Fruit fly (Drosophila melanogaster) whole organism, pupa: Measurements from ENCODE around the gene GABA-B-R3.

Experiments used
- CG10348 ChIP-seq: fragments of 200-800 bp; sonication (Bioruptor generic); IDR thresholded peaks from 2 replicates; pipeline ENCODE4 v1.3.6; 2022; ENCODE audit warnings: missing biosample characterization, missing genetic modification characterization
- CG12605 ChIP-seq: fragments of 200-800 bp; sonication (Bioruptor generic); IDR thresholded peaks from 2 replicates; pipeline ENCODE4 v1.3.6; 2022; ENCODE audit warnings: missing biosample characterization, missing genetic modification characterization
- CG13204 ChIP-seq: fragments of 200-800 bp; sonication (Bioruptor generic); optimal IDR thresholded peaks from 2 replicates; lab custom pipeline; 2018; ENCODE audit warnings: missing biosample characterization, mild to moderate bottlenecking, missing genetic modification characterization, moderate library complexity
- CG14655 ChIP-seq: fragments of 200-800 bp; sonication (Bioruptor generic); optimal IDR thresholded peaks from 3 replicates; lab custom pipeline; 2017; ENCODE audit warnings: mild to moderate bottlenecking, missing biosample characterization, missing genetic modification reagents, missing genetic modification characterization
- CG15710 ChIP-seq: fragments of 200-800 bp; sonication (Bioruptor generic); optimal IDR thresholded peaks from 2 replicates; lab custom pipeline; 2018; ENCODE audit warnings: missing biosample characterization, mild to moderate bottlenecking, missing genetic modification characterization, moderate library complexity
- CG17806 ChIP-seq: fragments of 200-800 bp; sonication (Bioruptor generic); optimal IDR thresholded peaks from 2 replicates; lab custom pipeline; 2018; ENCODE audit warnings: missing biosample characterization, mild to moderate bottlenecking, missing genetic modification characterization, moderate library complexity
- CG32121 ChIP-seq: fragments of 200-800 bp; sonication (Bioruptor generic); IDR thresholded peaks from 2 replicates; pipeline ENCODE4 v1.3.6; 2022; ENCODE audit warnings: missing biosample characterization, missing genetic modification characterization
- CG34367 ChIP-seq: fragments of 200-800 bp; sonication (Bioruptor generic); optimal IDR thresholded peaks from 2 replicates; lab custom pipeline; 2018; ENCODE audit warnings: missing biosample characterization, mild to moderate bottlenecking, missing genetic modification characterization
- CG4496 ChIP-seq: fragments of 200-800 bp; sonication (Bioruptor generic); IDR thresholded peaks from 3 replicates; pipeline ENCODE4 v1.3.6; 2022; ENCODE audit warnings: missing biosample characterization, missing genetic modification characterization
- CG8159 ChIP-seq: fragments of 200-800 bp; sonication (Bioruptor generic); optimal IDR thresholded peaks from 3 replicates; lab custom pipeline; 2018; ENCODE audit warnings: missing biosample characterization, mild to moderate bottlenecking, missing genetic modification characterization, moderate library complexity
- CG8301 ChIP-seq: fragments of 200-800 bp; sonication (Bioruptor generic); optimal IDR thresholded peaks from 2 replicates; lab custom pipeline; 2018; ENCODE audit warnings: missing biosample characterization, mild to moderate bottlenecking, missing genetic modification characterization
- CG9948 ChIP-seq: fragments of 200-800 bp; sonication (Bioruptor generic); optimal IDR thresholded peaks from 2 replicates; lab custom pipeline; 2018; ENCODE audit warnings: missing biosample characterization, mild to moderate bottlenecking, missing genetic modification characterization, moderate library complexity
- D1 ChIP-seq: fragments of 200-800 bp; sonication (Bioruptor generic); optimal IDR thresholded peaks from 2 replicates; lab custom pipeline; 2018; ENCODE audit warnings: missing biosample characterization, mild to moderate bottlenecking, missing genetic modification characterization, moderate library complexity
- EcR ChIP-seq: fragments of 200-800 bp; sonication (Bioruptor generic); optimal IDR thresholded peaks from 3 replicates; lab custom pipeline; 2019; ENCODE audit warnings: missing biosample characterization, missing genetic modification characterization, mild to moderate bottlenecking, moderate library complexity, missing genetic modification reagents
- Ets98B ChIP-seq: fragments of 200-800 bp; sonication (Bioruptor generic); IDR thresholded peaks from 2 replicates; pipeline ENCODE4 v1.3.6; 2022; ENCODE audit warnings: missing biosample characterization, missing genetic modification characterization
- Pif1A ChIP-seq: fragments of 200-800 bp; sonication (Bioruptor generic); optimal IDR thresholded peaks from 3 replicates; lab custom pipeline; 2016; ENCODE audit warnings: missing biosample characterization, missing genetic modification characterization
- Pif1B ChIP-seq: fragments of 200-800 bp; sonication (Bioruptor generic); optimal IDR thresholded peaks from 3 replicates; lab custom pipeline; 2016; ENCODE audit warnings: missing biosample characterization, missing genetic modification characterization
- Snoo ChIP-seq: fragments of 200-800 bp; sonication (Bioruptor generic); optimal IDR thresholded peaks from 3 replicates; lab custom pipeline; 2017; ENCODE audit warnings: missing biosample characterization, mild to moderate bottlenecking, missing genetic modification characterization, inconsistent platforms
- fd96Ca ChIP-seq: fragments of 200-800 bp; sonication (Bioruptor generic); IDR thresholded peaks from 3 replicates; pipeline ENCODE4 v1.3.6; 2022; ENCODE audit warnings: missing biosample characterization, missing genetic modification characterization
- gl ChIP-seq: fragments of 200-800 bp; sonication (Bioruptor generic); optimal IDR thresholded peaks from 2 replicates; lab custom pipeline; 2018; ENCODE audit warnings: missing biosample characterization, mild to moderate bottlenecking, missing genetic modification characterization
- rn ChIP-seq: fragments of 200-800 bp; sonication (Bioruptor generic); IDR thresholded peaks from 2 replicates; pipeline ENCODE4 v1.3.6; 2022; ENCODE audit warnings: missing biosample characterization, missing genetic modification characterization

The GABA-B-R3 gene

dm6 chr2L:721757-722156 is 28.0 kb upstream of the GABA-B-R3 start:
- TF ChIP-seq CG17806 (tag; lab: Kevin White, UChicago): peak; percentile 58
- TF ChIP-seq Pif1B (GFP tag; lab: Kevin White, UChicago): peak; percentile 8
- peak; percentile 54 for TF ChIP-seq CG9948 (tag; lab: Kevin White, UChicago)
- TF ChIP-seq CG15710 (tag; lab: Kevin White, UChicago): peak; percentile 36
- TF ChIP-seq CG8159 (tag; lab: Kevin White, UChicago): peak; percentile 66
- no peak for TF ChIP-seq CG34367 (tag; lab: Kevin White, UChicago)
- TF ChIP-seq CG14655: peak; percentile 12
- TF ChIP-seq EcR: no peak

DNA sequence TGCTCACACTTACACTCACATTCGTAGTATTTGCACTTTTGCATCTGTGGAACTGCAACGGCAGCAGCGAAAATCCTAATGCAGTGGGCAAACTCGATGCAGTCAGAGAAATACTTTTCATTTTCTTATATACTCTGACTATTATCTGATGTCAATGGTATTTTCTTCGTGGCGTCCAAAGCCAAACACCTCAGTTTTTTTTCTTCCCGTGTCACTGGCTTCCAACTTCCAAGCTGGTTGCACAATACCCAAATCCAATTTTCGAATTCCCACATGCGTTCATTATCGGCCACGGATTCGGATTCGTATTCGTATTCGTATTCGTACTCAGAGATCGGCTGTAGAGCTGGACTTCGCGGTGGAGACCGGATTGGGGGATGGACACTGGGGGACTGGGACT is 26.8 kb upstream of the GABA-B-R3 start:
- TF ChIP-seq Ets98B (GFP tag; lab: Robert Waterston, UW) (peak; percentile 71), fd96Ca (GFP tag; lab: Robert Waterston, UW) (peak; percentile 75), Pif1A (GFP tag; lab: Kevin White, UChicago) (no peak), CG32121 (GFP tag; lab: Robert Waterston, UW) (peak; percentile 46; the same call in 1 of the 2 replicates), rn (GFP tag; lab: Robert Waterston, UW) (0 out of 2 replicates have a peak, but pooled peaks have one; percentile 15), CG14655 (peak; percentile 12), CG4496 (GFP tag; lab: Robert Waterston, UW) (peak; percentile 65; the same call in 1 of the 3 replicates), CG8301 (no peak)

- no peak for TF ChIP-seq CG10348 (GFP tag; lab: Robert Waterston, UW)
- no peak for TF ChIP-seq Snoo
- TF ChIP-seq CG14655: peak; percentile 43
- TF ChIP-seq fd96Ca (GFP tag; lab: Robert Waterston, UW): no peak
- peak; percentile 78 for TF ChIP-seq CG8159 (tag; lab: Kevin White, UChicago)
- peak; percentile 49 for TF ChIP-seq CG9948 (tag; lab: Kevin White, UChicago)
- no peak for TF ChIP-seq Ets98B (GFP tag; lab: Robert Waterston, UW)
- peak; percentile 8 for TF ChIP-seq CG8301
- peak; percentile 91 for TF ChIP-seq EcR
- no peak for TF ChIP-seq D1 (tag; lab: Kevin White, UChicago)
- peak; percentile 49 for TF ChIP-seq CG15710 (tag; lab: Kevin White, UChicago)
- TF ChIP-seq CG34367 (tag; lab: Kevin White, UChicago): peak; percentile 58
- TF ChIP-seq CG13204 (GFP tag; lab: Kevin White, UChicago): no peak
- peak; percentile 63 for TF ChIP-seq CG17806 (tag; lab: Kevin White, UChicago)
- no peak for TF ChIP-seq CG32121 (GFP tag; lab: Robert Waterston, UW)
- TF ChIP-seq CG12605: no peak
- peak; percentile 46 for TF ChIP-seq gl (tag; lab: Kevin White, UChicago)
- TF ChIP-seq Pif1A (GFP tag; lab: Kevin White, UChicago): peak; percentile 31
- peak; percentile 61; the same call in 2 of the 3 replicates for TF ChIP-seq CG4496 (GFP tag; lab: Robert Waterston, UW)
- peak; percentile 22; the same call in 1 of the 2 replicates for TF ChIP-seq rn (GFP tag; lab: Robert Waterston, UW)
- peak; percentile 58 for TF ChIP-seq Pif1B (GFP tag; lab: Kevin White, UChicago)
These were observed 25.8 kb upstream of the GABA-B-R3 start for dm6 chr2L:723799-724531.

dm6 chr2L:724746-725145 is 25.0 kb upstream of the GABA-B-R3 start:
- TF ChIP-seq CG13204 (GFP tag; lab: Kevin White, UChicago) (no peak), gl (tag; lab: Kevin White, UChicago) (no peak), CG12605 (no peak), CG10348 (GFP tag; lab: Robert Waterston, UW) (no peak), CG17806 (tag; lab: Kevin White, UChicago) (no peak), CG4496 (GFP tag; lab: Robert Waterston, UW) (no peak), EcR (no peak), CG9948 (tag; lab: Kevin White, UChicago) (no peak), Ets98B (GFP tag; lab: Robert Waterston, UW) (no peak), fd96Ca (GFP tag; lab: Robert Waterston, UW) (no peak), rn (GFP tag; lab: Robert Waterston, UW) (no peak), Snoo (no peak), CG34367 (tag; lab: Kevin White, UChicago) (no peak), Pif1A (GFP tag; lab: Kevin White, UChicago) (peak; percentile 16), D1 (tag; lab: Kevin White, UChicago) (no peak), CG8159 (tag; lab: Kevin White, UChicago) (no peak), CG15710 (tag; lab: Kevin White, UChicago) (no peak), Pif1B (GFP tag; lab: Kevin White, UChicago) (no peak), CG8301 (peak; percentile 12), CG32121 (GFP tag; lab: Robert Waterston, UW) (no peak), CG14655 (peak; percentile 6)

DNA sequence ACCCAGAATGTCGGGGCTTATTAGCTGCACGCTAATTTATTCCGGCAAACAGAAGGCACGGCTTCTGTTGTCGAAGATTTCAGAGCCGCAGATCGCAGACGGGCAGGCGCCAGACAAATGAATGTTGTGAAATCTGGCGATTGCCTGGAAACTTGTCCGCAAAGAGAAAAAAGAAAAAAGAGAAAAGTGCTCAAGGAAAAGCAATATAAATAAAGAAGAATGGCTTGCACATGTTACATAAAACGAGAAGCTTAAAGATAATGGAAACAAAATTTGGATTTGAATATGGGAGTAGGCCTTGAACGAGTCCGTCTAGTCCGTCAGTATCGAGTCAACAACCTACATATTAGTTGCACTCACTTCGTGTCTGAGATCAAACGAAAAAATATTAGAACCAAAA is 21.7 kb upstream of the GABA-B-R3 start, which contains the start of gene Hsp60B:
TSS of gene Hsp60B (plus strand) at position 301 of the 400 bp plus-strand sequence.
- TF ChIP-seq CG8159 (tag; lab: Kevin White, UChicago) (no peak), Pif1B (GFP tag; lab: Kevin White, UChicago) (no peak), CG12605 (no peak), CG4496 (GFP tag; lab: Robert Waterston, UW) (no peak), Snoo (no peak), CG32121 (GFP tag; lab: Robert Waterston, UW) (no peak), CG10348 (GFP tag; lab: Robert Waterston, UW) (no peak), D1 (tag; lab: Kevin White, UChicago) (no peak), CG34367 (tag; lab: Kevin White, UChicago) (no peak), CG13204 (GFP tag; lab: Kevin White, UChicago) (no peak), CG9948 (tag; lab: Kevin White, UChicago) (no peak)
